Fruit fly (Drosophila melanogaster) whole organism, embryonic: ENCODE data around the gene Ciz1.

ENCODE experiments used
- ATbp ChIP-seq: fragments of 200-800 bp; sonication (Bioruptor generic); optimal IDR thresholded peaks from 2 replicates; lab custom pipeline; 2017; ENCODE audit warnings: missing biosample characterization, mild to moderate bottlenecking, missing genetic modification characterization, missing genetic modification reagents
- Awh ChIP-seq: fragments of 200-800 bp; sonication (Bioruptor generic); IDR thresholded peaks from 2 replicates; pipeline ENCODE4, ENCODE4 v1.3.6; 2022; ENCODE audit warnings: missing biosample characterization, missing genetic modification characterization
- CG10431 ChIP-seq: fragments of 200-800 bp; sonication (Bioruptor generic); optimal IDR thresholded peaks from 3 replicates; lab custom pipeline; 2018; ENCODE audit warnings: missing biosample characterization, mild to moderate bottlenecking, missing genetic modification characterization
- CG10565 ChIP-seq: fragments of 200-800 bp; sonication (Bioruptor generic); optimal IDR thresholded peaks from 3 replicates; lab custom pipeline; 2016; ENCODE audit warnings: missing biosample characterization, mild to moderate bottlenecking, missing genetic modification characterization
- CG12155 ChIP-seq: fragments of 200-800 bp; sonication (Bioruptor generic); optimal IDR thresholded peaks from 3 replicates; lab custom pipeline; 2016; ENCODE audit warnings: missing biosample characterization, missing genetic modification characterization
- CG12219 ChIP-seq: fragments of 200-800 bp; sonication (Bioruptor generic); optimal IDR thresholded peaks from 3 replicates; lab custom pipeline; 2018; ENCODE audit warnings: missing biosample characterization, mild to moderate bottlenecking, missing genetic modification characterization
- CG12769 ChIP-seq: fragments of 200-800 bp; sonication (Bioruptor generic); optimal IDR thresholded peaks from 2 replicates; lab custom pipeline; 2019; ENCODE audit warnings: missing biosample characterization, mild to moderate bottlenecking, missing genetic modification characterization, moderate library complexity
- CG14050 ChIP-seq: fragments of 200-800 bp; sonication (Bioruptor generic); IDR thresholded peaks from 3 replicates; pipeline ENCODE4 v1.3.6; 2022; ENCODE audit warnings: missing biosample characterization, missing genetic modification characterization
- CG15011 ChIP-seq: fragments of 200-800 bp; sonication (Bioruptor generic); optimal IDR thresholded peaks from 3 replicates; lab custom pipeline; 2018; ENCODE audit warnings: missing biosample characterization, mild to moderate bottlenecking, missing genetic modification characterization
- CG15269 ChIP-seq: fragments of 200-800 bp; sonication (Bioruptor generic); optimal IDR thresholded peaks from 2 replicates; lab custom pipeline; 2018; ENCODE audit warnings: missing biosample characterization, mild to moderate bottlenecking, missing genetic modification characterization, moderate library complexity
- CG15601 ChIP-seq: fragments of 200-800 bp; sonication (Bioruptor generic); optimal IDR thresholded peaks from 3 replicates; lab custom pipeline; 2019; ENCODE audit warnings: missing biosample characterization, mild to moderate bottlenecking, missing genetic modification characterization, moderate library complexity
- CG16779 ChIP-seq: fragments of 200-800 bp; sonication (Bioruptor generic); IDR thresholded peaks from 2 replicates; pipeline ENCODE4 v1.3.6; 2022; ENCODE audit warnings: missing biosample characterization, missing genetic modification characterization
- CG16863 ChIP-seq: fragments of 200-800 bp; sonication (Bioruptor generic); optimal IDR thresholded peaks from 3 replicates; lab custom pipeline; 2016; ENCODE audit warnings: missing biosample characterization, missing genetic modification characterization
- CG17328 ChIP-seq: fragments of 200-800 bp; sonication (Bioruptor generic); IDR thresholded peaks from 2 replicates; pipeline ENCODE4 v1.3.6; 2022; ENCODE audit warnings: missing biosample characterization, missing genetic modification characterization
- CG17359 ChIP-seq: fragments of 200-800 bp; sonication (Bioruptor generic); optimal IDR thresholded peaks from 3 replicates; lab custom pipeline; 2018; ENCODE audit warnings: missing biosample characterization, mild to moderate bottlenecking, missing genetic modification characterization, moderate library complexity
- CG18262 ChIP-seq: fragments of 200-800 bp; optimal IDR thresholded peaks from 3 replicates; lab custom pipeline; 2019; ENCODE audit warnings: missing biosample characterization, mild to moderate bottlenecking, missing genetic modification characterization, moderate library complexity
- CG18476 ChIP-seq: fragments of 200-800 bp; sonication (Bioruptor generic); optimal IDR thresholded peaks from 2 replicates; lab custom pipeline; 2016; ENCODE audit warnings: missing biosample characterization, mild to moderate bottlenecking, missing genetic modification characterization
- CG18619 ChIP-seq: fragments of 200-800 bp; sonication (Bioruptor generic); optimal IDR thresholded peaks from 3 replicates; lab custom pipeline; 2017; ENCODE audit warnings: missing biosample characterization, mild to moderate bottlenecking, missing genetic modification characterization
- CG3163 ChIP-seq: fragments of 200-800 bp; sonication (Bioruptor generic); optimal IDR thresholded peaks from 3 replicates; lab custom pipeline; 2016; ENCODE audit warnings: missing biosample characterization, missing genetic modification characterization
- CG3726 ChIP-seq: fragments of 200-800 bp; sonication (Bioruptor generic); IDR thresholded peaks from 3 replicates; pipeline ENCODE4, ENCODE4 v1.3.6; 2022; ENCODE audit warnings: missing biosample characterization, missing genetic modification characterization
- CG4328 ChIP-seq: fragments of 200-800 bp; sonication (Bioruptor generic); optimal IDR thresholded peaks from 3 replicates; lab custom pipeline; 2017; ENCODE audit warnings: missing biosample characterization, missing genetic modification reagents, missing genetic modification characterization
- CG6175 ChIP-seq: fragments of 200-800 bp; sonication (Bioruptor generic); IDR thresholded peaks from 3 replicates; pipeline ENCODE4 v1.3.6; 2022; ENCODE audit warnings: missing biosample characterization, missing genetic modification characterization
- CG6813 ChIP-seq: fragments of 200-800 bp; sonication (Bioruptor generic); optimal IDR thresholded peaks from 2 replicates; lab custom pipeline; 2017; ENCODE audit warnings: missing biosample characterization, missing genetic modification characterization, mild to moderate bottlenecking, moderate library complexity, missing genetic modification reagents
- CG7839 ChIP-seq: fragments of 200-800 bp; sonication (Bioruptor generic); optimal IDR thresholded peaks from 3 replicates; lab custom pipeline; 2018; ENCODE audit warnings: missing biosample characterization, mild to moderate bottlenecking, missing genetic modification characterization, moderate library complexity
- CG9727 ChIP-seq: fragments of 200-800 bp; sonication (Bioruptor generic); optimal IDR thresholded peaks from 3 replicates; lab custom pipeline; 2017; ENCODE audit warnings: missing biosample characterization, mild to moderate bottlenecking, missing genetic modification characterization
- D19B ChIP-seq: fragments of 200-800 bp; sonication (Bioruptor generic); optimal IDR thresholded peaks from 2 replicates; lab custom pipeline; 2017; ENCODE audit warnings: missing biosample characterization, mild to moderate bottlenecking, missing genetic modification characterization
- Dbx ChIP-seq: fragments of 200-800 bp; sonication (Bioruptor generic); IDR thresholded peaks from 3 replicates; pipeline ENCODE4 v1.3.6; 2022; ENCODE audit warnings: missing biosample characterization, missing genetic modification characterization
- Hmr ChIP-seq: fragments of 200-800 bp; sonication (Bioruptor generic); optimal IDR thresholded peaks from 3 replicates; lab custom pipeline; 2017; ENCODE audit warnings: mild to moderate bottlenecking, missing biosample characterization, missing genetic modification reagents, missing genetic modification characterization
- Hr39 ChIP-seq: fragments of >200 bp; optimal IDR thresholded peaks from 2 replicates; lab custom pipeline; 2017
- NC2α ChIP-seq: fragments of 200-800 bp; sonication (Bioruptor generic); optimal IDR thresholded peaks from 2 replicates; lab custom pipeline; 2016; ENCODE audit warnings: missing biosample characterization, missing genetic modification characterization
- NC2β ChIP-seq: fragments of 200-800 bp; sonication (Bioruptor generic); optimal IDR thresholded peaks from 2 replicates; lab custom pipeline; 2016; ENCODE audit warnings: missing biosample characterization, missing genetic modification characterization
- Ptx1 ChIP-seq: fragments of 200-800 bp; sonication (Bioruptor generic); IDR thresholded peaks from 2 replicates; pipeline ENCODE4 v1.3.6; 2022; ENCODE audit warnings: missing biosample characterization, missing genetic modification characterization
- Rfx ChIP-seq: fragments of 200-800 bp; sonication (Bioruptor generic); IDR thresholded peaks from 2 replicates; pipeline ENCODE4 v1.3.6; 2022; ENCODE audit warnings: missing biosample characterization, missing genetic modification characterization
- Trl ChIP-seq, 3 experiments: fragments of >200 bp in 2 of 3; fragments of 200-800 bp in 1 of 3; sonication (Bioruptor generic) in 1 of 3; optimal IDR thresholded peaks; 2 replicates in 1 of 3; 3 replicates in 2 of 3; lab custom pipeline; 2016 to 2017; ENCODE audit warnings: missing biosample characterization in 1 of 3, missing genetic modification characterization in 1 of 3
- Xbp1 ChIP-seq: fragments of 200-800 bp; sonication (Bioruptor generic); optimal IDR thresholded peaks from 3 replicates; lab custom pipeline; 2016; ENCODE audit warnings: missing biosample characterization, mild to moderate bottlenecking, missing genetic modification characterization
- bbx ChIP-seq: fragments of 200-800 bp; sonication (Bioruptor generic); IDR thresholded peaks from 2 replicates; pipeline ENCODE4 v1.3.6; 2022; ENCODE audit warnings: missing biosample characterization, missing genetic modification characterization; ENCODE audit not compliant: partially characterized antibody
- chif ChIP-seq, 2 experiments: fragments of 200-800 bp; sonication (Bioruptor generic); optimal IDR thresholded peaks; 3 replicates each; lab custom pipeline; 2016; ENCODE audit warnings: missing biosample characterization in 2 of 2, missing genetic modification characterization in 2 of 2
- ci ChIP-seq: fragments of 200-800 bp; sonication (Bioruptor generic); IDR thresholded peaks from 3 replicates; pipeline ENCODE4 v1.3.6; 2022; ENCODE audit warnings: missing biosample characterization, missing genetic modification characterization
- crp ChIP-seq, 2 experiments: fragments of 200-800 bp; sonication (Bioruptor generic); optimal IDR thresholded peaks; 2 replicates in 1 of 2; 3 replicates in 1 of 2; lab custom pipeline; 2017; ENCODE audit warnings: missing biosample characterization in 2 of 2, missing genetic modification characterization in 2 of 2, mild to moderate bottlenecking in 1 of 2, moderate library complexity in 1 of 2
- dimm ChIP-seq: fragments of 200-800 bp; sonication (Bioruptor generic); IDR thresholded peaks from 2 replicates; pipeline ENCODE4 v1.3.6; 2022; ENCODE audit warnings: missing biosample characterization, missing genetic modification characterization
- dpn ChIP-seq, 2 experiments: fragments of 200-800 bp; sonication (Bioruptor generic); optimal IDR thresholded peaks; 3 replicates each; lab custom pipeline; 2016; ENCODE audit warnings: missing biosample characterization in 2 of 2, missing genetic modification characterization in 2 of 2
- gcm ChIP-seq: fragments of 200-800 bp; sonication (Bioruptor generic); optimal IDR thresholded peaks from 2 replicates; lab custom pipeline; 2019; ENCODE audit warnings: missing biosample characterization, mild to moderate bottlenecking, missing genetic modification characterization, moderate library complexity
- hb ChIP-seq: fragments of 200-800 bp; sonication (Bioruptor generic); IDR thresholded peaks from 3 replicates; pipeline ENCODE4 v1.3.6; 2022; ENCODE audit warnings: missing biosample characterization, missing genetic modification characterization; ENCODE audit not compliant: partially characterized antibody
- nerfin-1 ChIP-seq: fragments of 200-800 bp; sonication (Bioruptor generic); optimal IDR thresholded peaks from 3 replicates; lab custom pipeline; 2019; ENCODE audit warnings: missing biosample characterization, mild to moderate bottlenecking, missing genetic modification characterization, moderate library complexity
- run ChIP-seq: fragments of 200-800 bp; sonication (Bioruptor generic); optimal IDR thresholded peaks from 3 replicates; lab custom pipeline; 2018; ENCODE audit warnings: missing biosample characterization, mild to moderate bottlenecking, missing genetic modification characterization
- tgo ChIP-seq: fragments of 200-800 bp; sonication (Bioruptor generic); IDR thresholded peaks from 3 replicates; pipeline ENCODE4 v1.3.6; 2022; ENCODE audit warnings: missing biosample characterization, missing genetic modification characterization
- wek ChIP-seq: fragments of 200-800 bp; sonication (Bioruptor generic); optimal IDR thresholded peaks from 3 replicates; lab custom pipeline; 2018; ENCODE audit warnings: missing biosample characterization, mild to moderate bottlenecking, missing genetic modification characterization, moderate library complexity
- zen ChIP-seq: fragments of 200-800 bp; sonication (Bioruptor generic); optimal IDR thresholded peaks from 3 replicates; lab custom pipeline; 2018; ENCODE audit warnings: missing biosample characterization, mild to moderate bottlenecking, missing genetic modification characterization, moderate library complexity
- zf30C ChIP-seq: fragments of 200-800 bp; sonication (Bioruptor generic); optimal IDR thresholded peaks from 3 replicates; lab custom pipeline; 2018; ENCODE audit warnings: missing biosample characterization, mild to moderate bottlenecking, missing genetic modification characterization

Ciz1 gene

DNA sequence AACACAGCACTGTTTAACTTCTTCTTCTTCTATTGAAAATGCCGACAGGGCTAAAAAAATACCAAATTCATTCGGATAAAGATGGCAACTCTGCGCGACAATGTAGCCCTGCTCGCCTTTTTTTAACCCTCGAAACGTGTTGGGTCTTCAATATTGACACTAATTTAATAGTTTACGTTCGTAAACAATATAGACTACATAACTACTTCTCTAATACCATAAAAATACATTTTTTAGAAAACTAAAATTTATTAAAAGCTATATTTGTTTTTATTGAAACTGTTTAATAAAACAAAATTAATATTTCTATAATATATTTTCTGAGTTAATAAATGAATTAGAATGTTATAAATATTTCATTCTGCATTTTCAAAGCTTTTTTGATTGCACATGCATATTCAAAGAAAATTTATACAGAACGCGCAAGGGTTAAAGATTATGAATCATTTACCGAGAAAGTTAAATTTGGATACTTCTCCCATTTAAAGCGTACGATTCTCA, 24.2 kb downstream of the Ciz1 start, which contains the start of the genes Taf2 and CalpB (continued):
- TF ChIP-seq CG10565 (GFP tag; lab: Kevin White, UChicago) (no peak), Hr39 (lab: Kevin White, UChicago) (no peak), zen (tag; lab: Kevin White, UChicago) (peak; percentile 81), CG10431 (peak; percentile 62), Rfx (peak; percentile 85), wek (GFP tag; lab: Kevin White, UChicago) (no peak), NC2α (no peak), CG16779 (GFP tag; lab: Robert Waterston, UW) (0 out of 2 replicates have a peak, but pooled peaks have one; percentile 21), chif (GFP tag; optimal IDR thresholded peaks at IDR 0.05; lab: Kevin White, UChicago) (peak in 1 of 2 experiments; percentile 34), CG17328 (peak; percentile 73; the same call in 1 of the 2 replicates), nerfin-1 (tag; lab: Kevin White, UChicago) (peak; percentile 92), D19B (GFP tag; lab: Kevin White, UChicago) (peak; percentile 11), dimm (GFP tag; lab: Robert Waterston, UW) (peak; percentile 44; the same call in 1 of the 2 replicates), Ptx1 (peak; percentile 91), CG12155 (GFP tag; lab: Kevin White, UChicago) (peak; percentile 84), CG15601 (tag; lab: Kevin White, UChicago) (peak; percentile 84), bbx (peak; percentile 47), CG4328 (GFP tag; lab: Kevin White, UChicago) (peak; percentile 66), CG3726 (GFP tag; lab: Robert Waterston, UW) (peak; percentile 5; the same call in 1 of the 3 replicates), CG3163 (GFP tag; lab: Kevin White, UChicago) (peak; percentile 42), CG12769 (no peak), Awh (GFP tag; lab: Robert Waterston, UW) (peak; percentile 81), run (peak; percentile 86), CG6175 (GFP tag; lab: Robert Waterston, UW) (0 out of 3 replicates have a peak, but pooled peaks have one; percentile 40), CG17359 (tag; lab: Kevin White, UChicago) (peak; percentile 87), CG12219 (GFP tag; lab: Kevin White, UChicago) (no peak), ATbp (GFP tag; lab: Kevin White, UChicago) (peak; percentile 75), CG6813 (GFP tag; lab: Kevin White, UChicago) (peak; percentile 70), dpn (GFP tag; optimal IDR thresholded peaks at IDR 0.05; lab: Kevin White, UChicago) (peak; percentile 46 to 82), NC2β (peak; percentile 33), CG15011 (GFP tag; lab: Kevin White, UChicago) (peak; percentile 62), CG18619 (peak; percentile 76), CG16863 (GFP tag; lab: Kevin White, UChicago) (no peak), CG7839 (tag; lab: Kevin White, UChicago) (peak; percentile 95), Hmr (GFP tag; lab: Kevin White, UChicago) (peak; percentile 85), Xbp1 (GFP tag; lab: Kevin White, UChicago) (peak; percentile 84), crp (GFP tag; optimal IDR thresholded peaks at IDR 0.05; lab: Kevin White, UChicago) (peak in 1 of 2 experiments; percentile 36), CG18476 (peak; percentile 46), tgo (GFP tag; lab: Robert Waterston, UW) (peak; percentile 89), CG15269 (peak; percentile 86), zf30C (GFP tag; lab: Kevin White, UChicago) (no peak), CG14050 (GFP tag; lab: Robert Waterston, UW) (no peak), Dbx (GFP tag; lab: Robert Waterston, UW) (peak; percentile 75; the same call in 2 of the 3 replicates), CG9727 (GFP tag; lab: Kevin White, UChicago) (peak; percentile 89), ci (0 out of 3 replicates have a peak, but pooled peaks have one; percentile 58), Trl (optimal IDR thresholded peaks at IDR 0.05; lab: Kevin White, UChicago) (no peak), Trl (GFP tag; optimal IDR thresholded peaks at IDR 0.05; lab: Kevin White, UChicago) (no peak), CG18262 (tag; lab: Kevin White, UChicago) (peak; percentile 97), hb (no peak), gcm (GFP tag; lab: Kevin White, UChicago) (no peak)
